Worm (Caenorhabditis elegans): ENCODE data around the gene Y73F4A.3.

Y73F4A.3 gene

DNA sequence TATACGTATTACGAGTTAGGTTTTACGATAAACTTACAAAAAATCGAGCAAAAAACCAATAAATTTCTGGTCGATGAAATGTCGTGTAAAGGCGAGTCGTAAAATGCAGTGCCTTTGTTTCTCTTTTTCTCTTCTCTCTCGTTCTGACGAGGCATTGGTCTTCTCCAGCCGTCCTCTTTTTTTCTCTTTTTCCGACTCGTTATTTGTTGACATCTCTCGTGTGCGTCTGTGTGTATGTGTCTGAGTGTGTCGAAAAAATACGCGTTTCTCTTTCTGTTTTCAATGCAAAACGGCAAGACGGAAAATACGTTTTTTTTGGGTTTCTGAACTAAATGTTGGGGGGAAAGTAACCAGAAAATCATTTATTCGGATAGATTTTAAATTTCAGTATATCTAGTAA, 7.7 kb downstream of the Y73F4A.3 start, which contains the start of gene C53D6.6:
TSS of gene C53D6.6 (minus strand) at position 118 of the 400 bp plus-strand sequence.
- TF ChIP-seq T22C8.4 (GFP tag; IDR thresholded peaks at IDR 0.05), result no peak
- no peak for TF ChIP-seq ztf-29 (GFP tag; IDR thresholded peaks at IDR 0.05)
- no peak for TF ChIP-seq ztf-23 (GFP tag; IDR thresholded peaks at IDR 0.05)
- no peak for TF ChIP-seq med-1 (GFP tag; optimal IDR thresholded peaks at IDR 0.05; ENCODE audit: insufficient read depth)

DNA sequence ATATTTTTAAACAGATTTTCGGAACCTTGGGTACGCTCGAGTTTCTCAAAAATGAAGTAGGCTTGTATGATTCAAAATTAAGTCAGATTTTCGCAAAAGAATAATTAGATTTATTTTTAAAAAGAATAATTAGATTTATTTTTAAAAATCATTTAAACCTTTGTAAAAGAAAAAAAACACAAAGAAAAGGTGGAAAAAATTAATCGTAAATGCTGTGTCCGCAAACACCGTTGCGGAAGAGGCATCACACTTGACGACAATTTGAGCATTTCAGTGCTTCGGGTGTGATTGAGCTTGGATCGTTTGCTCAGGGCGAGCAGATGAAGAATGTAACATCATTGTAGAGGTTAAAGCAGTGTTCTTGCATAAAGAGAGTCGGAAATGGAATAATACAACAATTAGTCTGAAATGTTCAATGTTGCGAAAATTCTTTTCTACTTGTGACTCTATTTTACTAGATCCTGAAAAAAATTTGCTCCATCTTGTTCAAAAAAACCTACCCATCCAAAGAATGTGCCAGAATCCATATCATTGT, 19.0 kb downstream of the Y73F4A.3 start:
- TF ChIP-seq T22C8.4 (GFP tag; IDR thresholded peaks at IDR 0.05) (no peak), ref-1 (GFP tag; conservative IDR thresholded peaks at IDR 0.05) (no peak), ztf-29 (GFP tag; IDR thresholded peaks at IDR 0.05) (no peak), flt-1 (GFP tag; IDR thresholded peaks at IDR 0.05) (no peak), med-1 (GFP tag; optimal IDR thresholded peaks at IDR 0.05; ENCODE audit: insufficient read depth) (no peak), cog-1 (tag; optimal IDR thresholded peaks at IDR 0.05) (no peak), ztf-23 (GFP tag; IDR thresholded peaks at IDR 0.05) (no peak), klf-2 (GFP tag; conservative IDR thresholded peaks at IDR 0.05) (no peak), tab-1 (GFP tag; IDR thresholded peaks at IDR 0.05) (no peak)

DNA sequence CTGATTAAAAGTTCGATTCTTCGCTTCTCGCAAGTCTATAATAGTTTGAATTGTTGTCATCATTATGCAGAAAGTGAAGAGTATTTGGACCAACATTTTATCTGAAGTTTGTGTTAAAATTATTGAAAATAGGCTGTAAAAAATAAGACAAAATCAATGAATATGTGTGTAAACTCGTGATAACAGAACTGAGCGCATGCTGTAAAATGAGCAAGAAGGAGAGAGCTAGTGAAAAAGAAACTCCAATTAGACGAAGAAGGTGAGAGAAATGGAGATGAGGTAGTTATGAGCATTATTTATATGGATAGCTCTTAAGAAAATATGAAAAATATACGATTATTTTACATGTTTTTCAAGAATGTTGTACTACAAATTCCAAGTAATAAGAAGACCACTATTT, 19.5 kb downstream of the Y73F4A.3 start, which contains the start of gene C53D6.4:
TSS of gene C53D6.4 (minus strand) at position 101 of the 400 bp plus-strand sequence.
- TF ChIP-seq ztf-23 (GFP tag; IDR thresholded peaks at IDR 0.05) (no peak), flt-1 (GFP tag; IDR thresholded peaks at IDR 0.05) (no peak), ref-1 (GFP tag; conservative IDR thresholded peaks at IDR 0.05) (no peak), T22C8.4 (GFP tag; IDR thresholded peaks at IDR 0.05) (no peak), cog-1 (tag; optimal IDR thresholded peaks at IDR 0.05) (no peak), tab-1 (GFP tag; IDR thresholded peaks at IDR 0.05) (no peak), ztf-29 (GFP tag; IDR thresholded peaks at IDR 0.05) (no peak), med-1 (GFP tag; optimal IDR thresholded peaks at IDR 0.05; ENCODE audit: insufficient read depth) (no peak), klf-2 (GFP tag; conservative IDR thresholded peaks at IDR 0.05) (no peak)

DNA sequence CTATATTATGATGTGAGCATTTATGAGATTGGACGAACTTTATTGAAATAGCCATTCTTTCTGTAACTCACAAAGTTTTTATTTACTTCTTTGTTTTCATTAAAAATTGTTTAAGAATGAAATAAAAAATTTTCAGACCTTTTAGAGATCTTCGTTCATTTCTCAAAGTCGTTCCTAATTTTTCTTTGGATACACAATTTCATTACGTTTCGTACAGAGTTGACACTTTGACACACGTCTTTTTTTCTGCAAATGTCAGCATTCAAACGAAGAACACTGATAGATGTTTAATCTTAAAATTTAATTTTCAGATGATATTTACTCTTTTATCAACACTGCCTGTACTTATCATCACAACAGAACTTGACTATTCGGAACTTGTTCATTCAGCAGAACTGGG, 23.8 kb downstream of the Y73F4A.3 start, which contains the start of gene acc-2:
TSS of gene acc-2 (plus strand) at position 301 of the 400 bp plus-strand sequence.
- TF ChIP-seq klf-2 (GFP tag; conservative IDR thresholded peaks at IDR 0.05) (no peak), cog-1 (tag; optimal IDR thresholded peaks at IDR 0.05) (no peak), flt-1 (GFP tag; IDR thresholded peaks at IDR 0.05) (no peak), T22C8.4 (GFP tag; IDR thresholded peaks at IDR 0.05) (no peak), ref-1 (GFP tag; conservative IDR thresholded peaks at IDR 0.05) (no peak), tab-1 (GFP tag; IDR thresholded peaks at IDR 0.05) (no peak), ztf-29 (GFP tag; IDR thresholded peaks at IDR 0.05) (no peak), ztf-23 (GFP tag; IDR thresholded peaks at IDR 0.05) (no peak), med-1 (GFP tag; optimal IDR thresholded peaks at IDR 0.05; ENCODE audit: insufficient read depth) (no peak)

DNA sequence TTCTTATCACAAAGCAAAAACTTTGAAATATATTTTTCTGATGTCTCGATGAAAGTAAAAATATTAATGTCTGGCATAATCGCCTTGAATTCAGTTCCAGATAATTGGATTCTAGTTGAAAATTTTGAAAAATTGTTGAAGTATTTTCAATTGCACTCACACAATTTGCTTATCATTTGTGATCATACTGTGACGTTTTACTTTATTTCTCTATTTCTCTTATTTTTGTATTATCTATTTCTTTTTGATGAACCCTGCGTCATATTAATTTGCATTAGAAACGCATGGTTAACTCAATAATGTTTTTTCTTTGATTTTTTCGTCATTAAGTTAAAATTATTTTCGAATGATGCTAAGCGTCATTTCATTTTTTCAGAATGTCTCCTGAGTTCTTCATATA, 30.0 kb downstream of the Y73F4A.3 start, which contains the start of gene C53D6.11:
TSS of gene C53D6.11 (plus strand) at position 328 of the 400 bp plus-strand sequence.
- no peak for TF ChIP-seq cog-1 (tag; optimal IDR thresholded peaks at IDR 0.05)
- no peak for TF ChIP-seq ref-1 (GFP tag; conservative IDR thresholded peaks at IDR 0.05)
- no peak for TF ChIP-seq med-1 (GFP tag; optimal IDR thresholded peaks at IDR 0.05; ENCODE audit: insufficient read depth)
- no peak for TF ChIP-seq T22C8.4 (GFP tag; IDR thresholded peaks at IDR 0.05)
- TF ChIP-seq ztf-23 (GFP tag; IDR thresholded peaks at IDR 0.05), result no peak
- no peak for TF ChIP-seq ztf-29 (GFP tag; IDR thresholded peaks at IDR 0.05)
- TF ChIP-seq flt-1 (GFP tag; IDR thresholded peaks at IDR 0.05), result no peak
- TF ChIP-seq klf-2 (GFP tag; conservative IDR thresholded peaks at IDR 0.05), result no peak
- no peak for TF ChIP-seq tab-1 (GFP tag; IDR thresholded peaks at IDR 0.05)

DNA sequence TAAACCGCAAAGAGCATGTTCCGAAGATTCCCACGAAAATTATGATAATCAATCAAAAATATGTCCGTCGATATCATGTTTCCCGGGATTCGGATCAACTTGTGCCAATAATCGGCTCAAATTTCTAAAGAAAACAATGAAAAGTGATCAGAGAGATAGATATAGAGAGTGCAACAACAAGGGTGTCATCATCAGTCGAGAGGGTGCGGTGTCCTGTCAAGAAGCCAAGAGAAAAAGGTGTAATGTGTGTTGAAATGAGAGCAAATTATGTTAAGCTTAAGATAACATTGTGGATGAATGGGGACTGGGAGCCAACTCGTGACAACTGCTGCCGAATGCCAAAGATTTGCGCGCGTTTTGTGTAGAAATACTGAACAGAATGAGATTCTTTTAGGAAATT, 32.3 kb downstream of the Y73F4A.3 start:
- TF ChIP-seq med-1 (GFP tag; optimal IDR thresholded peaks at IDR 0.05; ENCODE audit: insufficient read depth), result no peak
- no peak for TF ChIP-seq ztf-29 (GFP tag; IDR thresholded peaks at IDR 0.05)
- no peak for TF ChIP-seq tab-1 (GFP tag; IDR thresholded peaks at IDR 0.05)

DNA sequence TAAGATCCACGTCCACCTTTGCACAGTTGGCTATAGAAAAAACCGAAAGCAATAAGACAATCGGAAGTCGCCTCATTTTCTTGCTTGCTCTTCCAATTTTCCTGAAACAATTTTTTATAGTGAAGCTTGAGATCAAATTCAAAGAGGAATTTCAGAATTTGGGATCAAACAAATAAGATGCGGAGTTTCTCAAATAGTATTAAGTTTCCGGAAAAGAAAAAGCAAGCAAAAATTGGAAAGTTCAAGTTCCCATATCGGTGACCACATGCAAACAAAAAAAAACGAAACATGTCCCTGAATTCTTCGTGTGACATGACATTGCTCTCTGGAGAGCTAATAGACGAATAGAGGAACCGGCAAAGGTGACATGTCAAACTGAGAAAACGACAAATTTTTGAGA, 35.0 kb downstream of the Y73F4A.3 start, which contains the start of gene unc-129:
TSS of gene unc-129 (minus strand) at position 101 of the 400 bp plus-strand sequence.
- TF ChIP-seq tab-1 (GFP tag; IDR thresholded peaks at IDR 0.05) (no peak), ztf-23 (GFP tag; IDR thresholded peaks at IDR 0.05) (no peak), T22C8.4 (GFP tag; IDR thresholded peaks at IDR 0.05) (no peak)

DNA sequence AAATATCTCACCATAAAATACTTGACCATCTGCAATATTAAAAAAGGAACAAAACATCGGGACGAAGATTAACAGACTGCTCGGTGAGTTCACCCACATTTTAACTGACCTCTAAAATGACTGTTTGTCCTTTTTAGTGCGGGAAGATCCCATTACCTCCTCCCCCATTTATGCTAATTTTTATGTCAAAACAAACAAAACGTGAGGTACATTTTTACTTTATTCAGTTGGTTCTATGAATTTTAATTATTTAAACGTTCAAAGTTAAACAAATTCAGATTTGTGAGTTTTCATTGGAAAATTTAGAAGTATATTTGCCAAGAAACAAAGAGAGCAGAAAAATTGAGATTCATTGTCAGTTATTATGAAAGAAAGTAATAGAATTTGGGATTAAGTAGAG, 37.7 kb downstream of the Y73F4A.3 start, which contains the start of gene C53D6.8:
TSS of gene C53D6.8 (minus strand) at position 101 of the 400 bp plus-strand sequence.
- TF ChIP-seq ztf-23 (GFP tag; IDR thresholded peaks at IDR 0.05) (no peak), med-1 (GFP tag; optimal IDR thresholded peaks at IDR 0.05; ENCODE audit: insufficient read depth) (no peak), flt-1 (GFP tag; IDR thresholded peaks at IDR 0.05) (no peak), klf-2 (GFP tag; conservative IDR thresholded peaks at IDR 0.05) (no peak), ref-1 (GFP tag; conservative IDR thresholded peaks at IDR 0.05) (no peak), tab-1 (GFP tag; IDR thresholded peaks at IDR 0.05) (no peak), ztf-29 (GFP tag; IDR thresholded peaks at IDR 0.05) (no peak), T22C8.4 (GFP tag; IDR thresholded peaks at IDR 0.05) (no peak), cog-1 (tag; optimal IDR thresholded peaks at IDR 0.05) (no peak)

DNA sequence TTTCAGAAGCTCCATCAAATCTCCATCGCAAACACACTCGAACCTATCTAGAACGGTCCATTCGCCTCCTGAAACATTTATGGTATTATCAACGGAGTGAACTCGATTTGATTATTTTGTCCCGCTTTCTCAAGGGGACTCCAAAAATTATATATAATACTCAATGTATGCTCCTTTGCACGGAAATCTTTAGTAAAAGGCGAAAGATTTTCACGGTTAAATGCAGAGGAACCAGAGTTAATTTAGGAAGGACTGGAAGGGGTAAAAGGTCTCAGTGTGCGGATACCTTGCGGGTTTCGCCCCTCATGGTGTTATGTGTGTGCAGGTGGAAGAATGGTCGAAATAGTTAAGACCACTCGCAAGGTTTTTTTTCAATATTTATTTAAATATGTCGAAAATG, 39.1 kb downstream of the Y73F4A.3 start:
- TF ChIP-seq ztf-23 (GFP tag; IDR thresholded peaks at IDR 0.05) (no peak), ztf-29 (GFP tag; IDR thresholded peaks at IDR 0.05) (no peak), tab-1 (GFP tag; IDR thresholded peaks at IDR 0.05) (no peak), cog-1 (tag; optimal IDR thresholded peaks at IDR 0.05) (no peak), med-1 (GFP tag; optimal IDR thresholded peaks at IDR 0.05; ENCODE audit: insufficient read depth) (no peak), ref-1 (GFP tag; conservative IDR thresholded peaks at IDR 0.05) (no peak), T22C8.4 (GFP tag; IDR thresholded peaks at IDR 0.05) (no peak), klf-2 (GFP tag; conservative IDR thresholded peaks at IDR 0.05) (no peak), flt-1 (GFP tag; IDR thresholded peaks at IDR 0.05) (no peak)

DNA sequence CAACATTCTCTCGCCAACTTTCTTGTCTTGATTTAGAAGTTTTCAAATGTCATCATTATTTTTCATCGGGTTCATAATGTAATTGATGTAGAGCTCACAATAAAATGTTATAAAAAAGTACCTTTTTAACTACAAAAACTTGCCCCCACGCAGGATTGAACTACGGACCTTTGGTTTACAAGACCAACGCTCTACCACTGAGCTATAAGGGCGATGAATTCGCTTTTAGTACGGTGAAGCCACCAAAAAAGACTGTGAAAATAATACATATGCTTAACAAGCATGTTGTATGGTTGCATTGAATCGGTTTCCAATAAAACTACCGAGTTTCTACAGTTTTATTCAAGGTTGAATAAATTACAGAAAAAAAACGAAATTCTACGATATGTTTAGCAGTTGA, 39.6 kb downstream of the Y73F4A.3 start:
- no peak for TF ChIP-seq klf-2 (GFP tag; conservative IDR thresholded peaks at IDR 0.05)
- TF ChIP-seq med-1 (GFP tag; optimal IDR thresholded peaks at IDR 0.05; ENCODE audit: insufficient read depth), result no peak

Measured in whole organism, midembryonic.